Worm (Caenorhabditis elegans): Measurements from ENCODE around the gene gpx-2.

DNA sequence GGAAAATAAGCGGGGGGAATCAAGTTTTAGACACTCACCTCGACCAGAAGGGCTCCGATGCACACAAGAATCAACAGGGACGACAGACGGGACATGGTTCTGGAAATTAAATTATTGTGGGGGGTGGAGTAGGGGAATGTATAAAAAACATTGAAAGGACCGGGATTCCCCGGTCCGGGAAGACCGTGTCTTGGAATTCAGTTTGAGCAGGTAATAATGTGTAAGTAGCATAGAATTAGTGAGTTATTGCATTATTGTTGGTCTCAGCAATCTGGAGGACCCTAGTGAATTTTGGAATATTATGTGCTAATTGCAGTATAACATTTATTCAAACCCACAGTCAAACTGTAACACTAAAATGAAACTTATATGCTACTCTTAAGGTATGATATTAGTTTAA, 43.7 kb downstream of the gpx-2 start, which contains the start of gene R03C1.1:
- TF ChIP-seq him-1 (tag; optimal IDR thresholded peaks at IDR 0.05): no peak
- TF ChIP-seq W03F9.2 (tag; optimal IDR thresholded peaks at IDR 0.05): no peak
